Worm (Caenorhabditis elegans): ENCODE data around the gene nhr-14.

ce11 chrX:8475142-8475541 is 836 bp downstream of the nhr-14 start:
- TF ChIP-seq him-1 (tag; optimal IDR thresholded peaks at IDR 0.05) (no peak), W03F9.2 (tag; optimal IDR thresholded peaks at IDR 0.05) (no peak)

Data from whole organism, L4/young adult.